Worm (Caenorhabditis elegans): ENCODE measurements around the gene rpap-2.

The rpap-2 gene

ce11 chrIII:8956146-8956646 is 11.6 kb upstream of the rpap-2 start, which contains the start of the genes ZK643.5 and ZK643.2:
Gene ZK643.5 (minus strand): TSS chrIII:8956196.
Gene ZK643.2 (plus strand): TSS chrIII:8956540.
- TF ChIP-seq R02D3.7 (tag; optimal IDR thresholded peaks at IDR 0.05) (no peak), mdl-1 (tag; optimal IDR thresholded peaks at IDR 0.05) (peak in 1 of 2 experiments; percentile 21), hlh-30 (tag; optimal IDR thresholded peaks at IDR 0.05; ENCODE audit: insufficient read depth) (peak; percentile 76), spr-1 (tag; optimal IDR thresholded peaks at IDR 0.05) (no peak), unc-62 (GFP tag; optimal IDR thresholded peaks at IDR 0.05 in 1 of 2) (no peak), unc-62 (tag; optimal IDR thresholded peaks at IDR 0.05) (no peak), hlh-11 (tag; optimal IDR thresholded peaks at IDR 0.05) (peak; percentile 38), hmg-1.1 (GFP tag; IDR thresholded peaks at IDR 0.05) (0 out of 2 replicates have a peak, but pooled peaks have one; percentile 26), sdz-12 (GFP tag; optimal IDR thresholded peaks at IDR 0.05) (no peak), fkh-10 (GFP tag; optimal IDR thresholded peaks at IDR 0.05) (peak; percentile 2), ceh-28 (tag; optimal IDR thresholded peaks at IDR 0.05) (peak; percentile 79), rbr-2 (tag; optimal IDR thresholded peaks at IDR 0.05) (peak; percentile 39), ctbp-1 (GFP tag; IDR thresholded peaks at IDR 0.05) (no peak), mes-2 (tag; optimal IDR thresholded peaks at IDR 0.05; ENCODE audit: poor library complexity, severe bottlenecking) (peak; percentile 88), dpl-1 (GFP tag; optimal IDR thresholded peaks at IDR 0.05) (peak; percentile 80), nhr-28 (tag; optimal IDR thresholded peaks at IDR 0.05) (no peak), ama-1 (optimal IDR thresholded peaks at IDR 0.05) (no peak), pha-4 (GFP tag; IDR thresholded peaks at IDR 0.05) (peak; percentile 64; the same call in 1 of the 2 replicates), pha-4 (tag; optimal IDR thresholded peaks at IDR 0.05) (peak; percentile 24), lsy-2 (tag; optimal IDR thresholded peaks at IDR 0.05) (peak in 1 of 2 experiments; percentile 97), hif-1 (tag; optimal IDR thresholded peaks at IDR 0.05) (no peak)

- TF ChIP-seq mep-1 (tag; optimal IDR thresholded peaks at IDR 0.05): no peak
Observed at ce11 chrIII:8960664-8961063, 7.1 kb upstream of the rpap-2 start, which contains the start of gene ZK643.6. Gene ZK643.6 (minus strand): TSS chrIII:8960764.

DNA sequence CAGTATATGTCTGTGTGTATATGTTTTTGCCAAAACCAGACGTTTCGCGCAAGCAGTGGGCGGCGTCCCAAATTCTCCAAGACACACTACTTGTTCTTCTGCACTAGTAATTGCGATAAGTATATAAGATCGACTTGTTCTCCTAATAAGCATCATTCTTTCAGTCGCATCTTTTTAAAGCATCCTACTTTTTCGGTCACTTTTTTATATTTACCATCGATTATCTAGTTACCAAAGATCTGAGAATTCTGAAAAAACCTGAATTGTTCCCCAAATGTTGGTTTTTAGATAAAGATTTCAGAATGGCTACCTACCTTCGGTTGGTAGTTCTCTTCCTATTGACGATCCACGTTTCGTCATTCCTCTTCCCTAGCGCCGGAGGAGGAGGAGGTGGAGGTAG is 5.8 kb upstream of the rpap-2 start, which contains the start of gene grl-25:
grl-25 (plus strand) TSS at position 301 of the 400 bp plus-strand sequence.
- TF ChIP-seq ceh-28 (tag; optimal IDR thresholded peaks at IDR 0.05): no peak
- TF ChIP-seq egl-27 (tag; optimal IDR thresholded peaks at IDR 0.05): no peak
- no peak for TF ChIP-seq ceh-44 (GFP tag; IDR thresholded peaks at IDR 0.05)
- no peak for TF ChIP-seq lir-3 (tag; optimal IDR thresholded peaks at IDR 0.05)
- TF ChIP-seq dve-1 (tag; optimal IDR thresholded peaks at IDR 0.05; ENCODE audit: insufficient read depth): no peak
- no peak for TF ChIP-seq dmd-8 (GFP tag; IDR thresholded peaks at IDR 0.05)
- no peak for TF ChIP-seq snpc-1.2 (GFP tag; IDR thresholded peaks at IDR 0.05)
- no peak for TF ChIP-seq nhr-42 (GFP tag; IDR thresholded peaks at IDR 0.05)
- TF ChIP-seq R02D3.7 (tag; optimal IDR thresholded peaks at IDR 0.05): no peak

- no peak for TF ChIP-seq mxl-2 (GFP tag; conservative IDR thresholded peaks at IDR 0.05)
- TF ChIP-seq set-16 (GFP tag; IDR thresholded peaks at IDR 0.05): peak; percentile 99
- TF ChIP-seq egl-43 (GFP tag; IDR thresholded peaks at IDR 0.05): 0 out of 2 replicates have a peak, but pooled peaks have one; percentile 16
- TF ChIP-seq pha-4 (GFP tag; IDR thresholded peaks at IDR 0.05): peak; percentile 98; the same call in 1 of the 2 replicates
- no peak for TF ChIP-seq pha-4 (tag; optimal IDR thresholded peaks at IDR 0.05)
- TF ChIP-seq ceh-62 (tag; optimal IDR thresholded peaks at IDR 0.05): no peak
- TF ChIP-seq nhr-237 (tag; optimal IDR thresholded peaks at IDR 0.05): no peak
- TF ChIP-seq Y105C5A.15 (GFP tag; IDR thresholded peaks at IDR 0.05): no peak
- no peak for TF ChIP-seq spr-3 (GFP tag; optimal IDR thresholded peaks at IDR 0.05)
Observed at ce11 chrIII:8962475-8962874, 5.3 kb upstream of the rpap-2 start.
